Worm (Caenorhabditis elegans) whole organism, early embryonic: ENCODE measurements around the gene inx-2.

ENCODE experiments used
- B0310.2 ChIP-seq: sonication (generic microtip); optimal IDR thresholded peaks from 2 replicates; lab custom pipeline; 2016; ENCODE audit warnings: mild to moderate bottlenecking, missing genetic modification characterization, missing compliant biosample characterization
- F13C5.2 ChIP-seq: sonication (generic microtip); optimal IDR thresholded peaks from 2 replicates; lab custom pipeline; 2017; ENCODE audit warnings: mild to moderate bottlenecking, missing genetic modification characterization, inconsistent platforms, missing compliant biosample characterization
- aly-1 ChIP-seq: sonication (generic microtip); optimal IDR thresholded peaks from 2 replicates; lab custom pipeline; 2016; ENCODE audit warnings: missing genetic modification characterization, missing compliant biosample characterization
- ama-1 ChIP-seq: fragments of 150-350 bp; optimal IDR thresholded peaks from 2 replicates; lab custom pipeline; 2014
- ceh-13 ChIP-seq: fragments of 200-800 bp; sonication (Bioruptor generic); optimal IDR thresholded peaks from 2 replicates; lab custom pipeline; 2018; ENCODE audit warnings: mild to moderate bottlenecking, missing genetic modification characterization, missing compliant biosample characterization
- ceh-36 ChIP-seq: sonication (generic microtip); optimal IDR thresholded peaks from 2 replicates; lab custom pipeline; 2016; ENCODE audit warnings: missing genetic modification characterization, inconsistent platforms, missing compliant biosample characterization
- ets-7 ChIP-seq: sonication (generic microtip); optimal IDR thresholded peaks from 2 replicates; lab custom pipeline; 2016; ENCODE audit warnings: missing genotype, missing genetic modification characterization, missing compliant biosample characterization
- flt-1 ChIP-seq: fragments of 200-800 bp; sonication (Bioruptor generic); IDR thresholded peaks from 2 replicates; pipeline ENCODE4 v1.3.6; 2022; ENCODE audit warnings: missing genetic modification characterization, missing compliant biosample characterization
- hnd-1 ChIP-seq: sonication (generic microtip); optimal IDR thresholded peaks from 2 replicates; lab custom pipeline; 2016; ENCODE audit warnings: missing genetic modification characterization, missing compliant biosample characterization
- scrt-1 ChIP-seq: fragments of 200-800 bp; sonication (Bioruptor generic); IDR thresholded peaks from 2 replicates; pipeline ENCODE4 v1.3.6; 2022; ENCODE audit warnings: missing genetic modification characterization, missing compliant biosample characterization
- sea-1 ChIP-seq: fragments of 200-800 bp; sonication (Bioruptor generic); conservative IDR thresholded peaks from 2 replicates; pipeline ENCODE4 v1.3.6; 2022; ENCODE audit warnings: missing genetic modification characterization, missing compliant biosample characterization
- tbx-11 ChIP-seq: fragments of 200-800 bp; sonication (Bioruptor generic); IDR thresholded peaks from 2 replicates; pipeline ENCODE4 v1.3.6; 2022; ENCODE audit warnings: missing genetic modification characterization, missing compliant biosample characterization
- tbx-37 ChIP-seq: fragments of 200-800 bp; sonication (Bioruptor generic); conservative IDR thresholded peaks from 2 replicates; pipeline ENCODE4 v1.3.6; 2022; ENCODE audit warnings: missing genetic modification reagents, missing genetic modification characterization, missing compliant biosample characterization
- tra-4 ChIP-seq: sonication (generic microtip); optimal IDR thresholded peaks from 2 replicates; lab custom pipeline; 2017; ENCODE audit warnings: missing genetic modification characterization, missing compliant biosample characterization

- no peak for TF ChIP-seq scrt-1 (GFP tag; lab: Robert Waterston, UW)
- TF ChIP-seq ama-1 (lab: Kevin White, UChicago) = no peak
- no peak for TF ChIP-seq flt-1 (GFP tag; lab: Robert Waterston, UW)
- no peak for TF ChIP-seq aly-1 (tag; lab: Kevin White, UChicago)
- no peak for TF ChIP-seq ceh-13 (GFP tag; lab: Kevin White, UChicago)
- TF ChIP-seq F13C5.2 = no peak
- TF ChIP-seq sea-1 (GFP tag; lab: Robert Waterston, UW) = no peak
- TF ChIP-seq tra-4 (tag; lab: Kevin White, UChicago) = no peak
- TF ChIP-seq ceh-36 (tag; lab: Kevin White, UChicago) = no peak
- TF ChIP-seq hnd-1 (tag; lab: Kevin White, UChicago) = no peak
- no peak for TF ChIP-seq ets-7 (tag; lab: Kevin White, UChicago)
- no peak for TF ChIP-seq tbx-11
- TF ChIP-seq B0310.2 = no peak
- TF ChIP-seq tbx-37 (GFP tag; lab: Robert Waterston, UW) = no peak
Measured at ce11 chrX:11281148-11281547, 15.4 kb downstream of the inx-2 start, which contains the start of gene F38B2.6.
